Fruit fly (Drosophila melanogaster) whole organism, embryonic: ENCODE measurements around the gene CG12379.
A peak's percentile ranks its signal among the peaks of the same experiment; 100 is the strongest.

ENCODE experiments used
- Abd-B ChIP-seq: fragments of 200-800 bp; sonication (Bioruptor generic); optimal IDR thresholded peaks from 2 replicates; lab custom pipeline; 2018; ENCODE audit warnings: missing biosample characterization, mild to moderate bottlenecking, missing genetic modification characterization, moderate library complexity
- Bgb ChIP-seq: fragments of 200-800 bp; sonication (Bioruptor generic); IDR thresholded peaks from 2 replicates; pipeline ENCODE4 v1.3.6; 2022; ENCODE audit warnings: missing biosample characterization, missing genetic modification characterization; ENCODE audit not compliant: partially characterized antibody
- CG10654 ChIP-seq: fragments of 200-800 bp; sonication (Bioruptor generic); optimal IDR thresholded peaks from 2 replicates; lab custom pipeline; 2016; ENCODE audit warnings: missing biosample characterization, missing genetic modification characterization
- CG11560 ChIP-seq: fragments of 200-800 bp; sonication (Bioruptor generic); IDR thresholded peaks from 3 replicates; pipeline ENCODE4 v1.3.6; 2022; ENCODE audit warnings: missing biosample characterization, missing genetic modification characterization
- CG12219 ChIP-seq: fragments of 200-800 bp; sonication (Bioruptor generic); optimal IDR thresholded peaks from 3 replicates; lab custom pipeline; 2018; ENCODE audit warnings: missing biosample characterization, mild to moderate bottlenecking, missing genetic modification characterization
- CG14050 ChIP-seq: fragments of 200-800 bp; sonication (Bioruptor generic); IDR thresholded peaks from 3 replicates; pipeline ENCODE4 v1.3.6; 2022; ENCODE audit warnings: missing biosample characterization, missing genetic modification characterization
- CG1602 ChIP-seq: fragments of 200-800 bp; sonication (Bioruptor generic); optimal IDR thresholded peaks from 3 replicates; lab custom pipeline; 2016; ENCODE audit warnings: missing biosample characterization, missing genetic modification characterization
- CG17912 ChIP-seq: fragments of 200-800 bp; sonication (Bioruptor generic); optimal IDR thresholded peaks from 2 replicates; lab custom pipeline; 2018; ENCODE audit warnings: missing biosample characterization, mild to moderate bottlenecking, missing genetic modification characterization
- CG2116 ChIP-seq: fragments of 200-800 bp; sonication (Bioruptor generic); optimal IDR thresholded peaks from 3 replicates; lab custom pipeline; 2018; ENCODE audit warnings: missing biosample characterization, mild to moderate bottlenecking, missing genetic modification characterization
- CG2199 ChIP-seq: fragments of 200-800 bp; sonication (Bioruptor generic); IDR thresholded peaks from 3 replicates; pipeline ENCODE4 v1.3.6; 2022; ENCODE audit warnings: missing biosample characterization, missing genetic modification characterization
- CG2202 ChIP-seq: fragments of 200-800 bp; sonication (Bioruptor generic); optimal IDR thresholded peaks from 2 replicates; lab custom pipeline; 2018; ENCODE audit warnings: missing biosample characterization, mild to moderate bottlenecking, missing genetic modification characterization
- CG42726 ChIP-seq: fragments of 200-800 bp; sonication (Bioruptor generic); IDR thresholded peaks from 2 replicates; pipeline ENCODE4 v1.3.6; 2022; ENCODE audit warnings: missing biosample characterization, missing genetic modification characterization; ENCODE audit not compliant: partially characterized antibody
- CG4707 ChIP-seq: fragments of 200-800 bp; sonication (Bioruptor generic); optimal IDR thresholded peaks from 2 replicates; lab custom pipeline; 2018; ENCODE audit warnings: missing biosample characterization, mild to moderate bottlenecking, missing genetic modification characterization, moderate library complexity
- CG6254 ChIP-seq: fragments of 200-800 bp; sonication (Bioruptor generic); optimal IDR thresholded peaks from 3 replicates; lab custom pipeline; 2017; ENCODE audit warnings: mild to moderate bottlenecking, missing biosample characterization, missing genetic modification reagents, missing genetic modification characterization
- CG6791 ChIP-seq: fragments of 200-800 bp; sonication (Bioruptor generic); IDR thresholded peaks from 3 replicates; pipeline ENCODE4 v1.3.6; 2022; ENCODE audit warnings: missing biosample characterization, missing genetic modification characterization; ENCODE audit not compliant: partially characterized antibody
- CG7786 ChIP-seq: fragments of 200-800 bp; sonication (Bioruptor generic); optimal IDR thresholded peaks from 2 replicates; lab custom pipeline; 2016; ENCODE audit warnings: missing biosample characterization, missing genetic modification characterization
- CG9609 ChIP-seq: fragments of 200-800 bp; sonication (Bioruptor generic); optimal IDR thresholded peaks from 3 replicates; lab custom pipeline; 2016; ENCODE audit warnings: missing biosample characterization, missing genetic modification characterization
- Dp ChIP-seq: fragments of 200-800 bp; sonication (Bioruptor generic); optimal IDR thresholded peaks from 2 replicates; lab custom pipeline; 2018; ENCODE audit warnings: missing biosample characterization, mild to moderate bottlenecking, missing genetic modification characterization, moderate library complexity
- Eip74EF ChIP-seq, 2 experiments: fragments of 200-800 bp in 1 of 2; fragments of >200 bp in 1 of 2; sonication (Bioruptor generic) in 1 of 2; optimal IDR thresholded peaks; 2 replicates each; lab custom pipeline; 2017 to 2019; ENCODE audit warnings: missing biosample characterization in 2 of 2, missing genetic modification characterization in 2 of 2, mild to moderate bottlenecking in 1 of 2, moderate library complexity in 1 of 2
- H2.0 ChIP-seq: fragments of 200-800 bp; sonication (Bioruptor generic); IDR thresholded peaks from 2 replicates; pipeline ENCODE4 v1.3.6; 2022; ENCODE audit warnings: missing biosample characterization, missing genetic modification characterization
- Nf-YB ChIP-seq: fragments of 200-800 bp; sonication (Bioruptor generic); optimal IDR thresholded peaks from 3 replicates; lab custom pipeline; 2019; ENCODE audit warnings: missing biosample characterization, mild to moderate bottlenecking, missing genetic modification characterization, moderate library complexity
- NfI ChIP-seq: fragments of 200-800 bp; sonication (Bioruptor generic); optimal IDR thresholded peaks from 3 replicates; lab custom pipeline; 2018; ENCODE audit warnings: missing biosample characterization, mild to moderate bottlenecking, missing genetic modification characterization, moderate library complexity
- Scr ChIP-seq: fragments of 200-800 bp; sonication (Bioruptor generic); IDR thresholded peaks from 2 replicates; pipeline ENCODE4 v1.3.6; 2022; ENCODE audit warnings: missing biosample characterization, missing genetic modification characterization; ENCODE audit not compliant: partially characterized antibody
- Sox100B ChIP-seq: fragments of 200-800 bp; sonication (Bioruptor generic); optimal IDR thresholded peaks from 3 replicates; lab custom pipeline; 2018; ENCODE audit warnings: missing biosample characterization, mild to moderate bottlenecking, missing genetic modification characterization
- TFAM ChIP-seq: fragments of 200-800 bp; sonication (Bioruptor generic); optimal IDR thresholded peaks from 2 replicates; lab custom pipeline; 2017; ENCODE audit warnings: missing biosample characterization, missing genetic modification characterization, inconsistent platforms
- Xrp1 ChIP-seq: fragments of 200-800 bp; sonication (Bioruptor generic); IDR thresholded peaks from 2 replicates; pipeline ENCODE4 v1.3.6; 2022; ENCODE audit warnings: missing biosample characterization, missing genetic modification characterization
- ase ChIP-seq: fragments of 200-800 bp; sonication (Bioruptor generic); IDR thresholded peaks from 3 replicates; pipeline ENCODE4 v1.3.6; 2022; ENCODE audit warnings: missing biosample characterization, missing genetic modification characterization
- caup ChIP-seq: fragments of 200-800 bp; sonication (Bioruptor generic); optimal IDR thresholded peaks from 3 replicates; lab custom pipeline; 2017; ENCODE audit warnings: missing biosample characterization, mild to moderate bottlenecking, missing genetic modification characterization, moderate library complexity; ENCODE audit not compliant: severe bottlenecking
- chinmo ChIP-seq: fragments of 200-800 bp; sonication (Bioruptor generic); IDR thresholded peaks from 4 replicates; pipeline ENCODE4 v1.3.6; 2022; ENCODE audit warnings: missing biosample characterization, missing genetic modification characterization; ENCODE audit not compliant: partially characterized antibody
- crc ChIP-seq: fragments of 200-800 bp; sonication (Bioruptor generic); optimal IDR thresholded peaks from 2 replicates; lab custom pipeline; 2016; ENCODE audit warnings: missing biosample characterization, missing genetic modification characterization
- crp ChIP-seq, 2 experiments: fragments of 200-800 bp; sonication (Bioruptor generic); optimal IDR thresholded peaks; 2 replicates in 1 of 2; 3 replicates in 1 of 2; lab custom pipeline; 2017; ENCODE audit warnings: missing biosample characterization in 2 of 2, missing genetic modification characterization in 2 of 2, mild to moderate bottlenecking in 1 of 2, moderate library complexity in 1 of 2
- en ChIP-seq: fragments of 200-800 bp; sonication (Bioruptor generic); optimal IDR thresholded peaks from 2 replicates; lab custom pipeline; 2016; ENCODE audit warnings: missing biosample characterization, missing genetic modification characterization
- fd102C ChIP-seq: fragments of 200-800 bp; sonication (Bioruptor generic); optimal IDR thresholded peaks from 2 replicates; lab custom pipeline; 2018; ENCODE audit warnings: missing biosample characterization, mild to moderate bottlenecking, missing genetic modification characterization, moderate library complexity
- fd96Cb ChIP-seq: fragments of 200-800 bp; sonication (Bioruptor generic); optimal IDR thresholded peaks from 2 replicates; lab custom pipeline; 2018; ENCODE audit warnings: missing biosample characterization, mild to moderate bottlenecking, missing genetic modification characterization, moderate library complexity
- fru ChIP-seq: fragments of >200 bp; optimal IDR thresholded peaks from 2 replicates; lab custom pipeline; 2017
- hbn ChIP-seq: fragments of 200-800 bp; sonication (Bioruptor generic); IDR thresholded peaks from 2 replicates; pipeline ENCODE4 v1.3.6; 2022; ENCODE audit warnings: missing biosample characterization, missing genetic modification characterization; ENCODE audit not compliant: partially characterized antibody
- her ChIP-seq: fragments of 200-800 bp; sonication (Bioruptor generic); optimal IDR thresholded peaks from 2 replicates; lab custom pipeline; 2016; ENCODE audit warnings: missing biosample characterization, missing genetic modification characterization
- insv ChIP-seq, 2 experiments: fragments of 200-800 bp; sonication (Bioruptor generic); optimal IDR thresholded peaks; 3 replicates each; lab custom pipeline; 2016 to 2018; ENCODE audit warnings: missing biosample characterization in 2 of 2, missing genetic modification characterization in 2 of 2
- jigr1 ChIP-seq: fragments of 200-800 bp; sonication (Bioruptor generic); IDR thresholded peaks from 3 replicates; pipeline ENCODE4 v1.3.6; 2022; ENCODE audit warnings: missing biosample characterization, missing genetic modification characterization
- lilli ChIP-seq: fragments of 200-800 bp; sonication (Bioruptor generic); optimal IDR thresholded peaks from 3 replicates; lab custom pipeline; 2016; ENCODE audit warnings: missing biosample characterization, missing genetic modification characterization
- ranshi ChIP-seq: fragments of 200-800 bp; sonication (Bioruptor generic); IDR thresholded peaks from 2 replicates; pipeline ENCODE4 v1.3.6; 2022; ENCODE audit warnings: missing biosample characterization, missing genetic modification characterization
- seq ChIP-seq: fragments of 200-800 bp; sonication (Bioruptor generic); IDR thresholded peaks from 2 replicates; pipeline ENCODE4 v1.3.6; 2022; ENCODE audit warnings: missing biosample characterization, missing genetic modification characterization
- slbo ChIP-seq: fragments of 200-800 bp; sonication (Bioruptor generic); IDR thresholded peaks from 2 replicates; pipeline ENCODE4 v1.3.6; 2022; ENCODE audit warnings: missing biosample characterization, missing genetic modification characterization
- sr ChIP-seq: fragments of 200-800 bp; sonication (Bioruptor generic); IDR thresholded peaks from 3 replicates; pipeline ENCODE4 v1.3.6; 2022; ENCODE audit warnings: missing biosample characterization, missing genetic modification characterization
- ssp ChIP-seq: fragments of 200-800 bp; sonication (Bioruptor generic); IDR thresholded peaks from 2 replicates; pipeline ENCODE4 v1.3.6; 2022; ENCODE audit warnings: missing biosample characterization, missing genetic modification characterization
- trh ChIP-seq: fragments of 200-800 bp; sonication (Bioruptor generic); optimal IDR thresholded peaks from 2 replicates; lab custom pipeline; 2016; ENCODE audit warnings: missing biosample characterization, missing genetic modification characterization
- tx ChIP-seq: fragments of 200-800 bp; sonication (Bioruptor generic); optimal IDR thresholded peaks from 2 replicates; lab custom pipeline; 2016; ENCODE audit warnings: missing biosample characterization, missing genetic modification characterization
- zfh1 ChIP-seq: fragments of 200-800 bp; sonication (Bioruptor generic); IDR thresholded peaks from 3 replicates; pipeline ENCODE4 v1.3.6; 2022; ENCODE audit warnings: missing biosample characterization, missing genetic modification characterization
- zfh2 ChIP-seq: fragments of 200-800 bp; sonication (Bioruptor generic); optimal IDR thresholded peaks from 2 replicates; lab custom pipeline; 2016; ENCODE audit warnings: missing biosample characterization, missing genetic modification characterization

CG12379 gene

DNA sequence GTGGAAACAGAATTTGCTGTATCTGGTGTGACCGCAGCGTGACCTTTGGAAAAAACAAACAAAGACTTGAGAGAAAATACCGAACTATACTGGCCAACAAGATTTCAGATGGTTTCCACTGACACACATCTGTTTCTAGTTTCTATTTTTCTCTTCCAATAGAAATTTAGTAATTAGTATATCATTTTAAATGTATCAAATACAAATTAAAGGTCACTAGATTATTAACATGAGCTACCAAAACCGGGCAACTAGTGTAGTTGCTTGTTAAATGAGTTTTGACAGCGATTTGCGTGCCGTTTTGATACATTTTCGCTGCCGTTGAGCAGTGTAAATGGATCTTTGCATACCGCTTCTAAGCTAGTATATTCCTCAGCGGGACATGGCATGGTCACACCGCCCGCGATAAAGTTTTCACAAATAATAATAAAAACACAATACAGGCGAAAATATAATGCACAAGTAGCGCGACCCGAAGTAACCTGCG, 30.0 kb downstream of the CG12379 start, which contains the start of the genes Pis and Hap40 (continued):
- TF ChIP-seq slbo (GFP tag; lab: Robert Waterston, UW): peak; percentile 82
- peak; percentile 20 for TF ChIP-seq CG9609 (GFP tag; lab: Kevin White, UChicago)
- TF ChIP-seq Nf-YB (GFP tag; lab: Kevin White, UChicago): peak; percentile 29
- no peak for TF ChIP-seq Sox100B (GFP tag; lab: Kevin White, UChicago)
- TF ChIP-seq Eip74EF (GFP tag; optimal IDR thresholded peaks at IDR 0.05; lab: Kevin White, UChicago): peak in 1 of 2 experiments; percentile 27
- no peak for TF ChIP-seq CG2202 (tag; lab: Kevin White, UChicago)
- peak; percentile 56 for TF ChIP-seq CG7786 (GFP tag; lab: Kevin White, UChicago)
- TF ChIP-seq CG14050: no peak; the same call in 2 of the 3 replicates
- TF ChIP-seq fd102C (GFP tag; lab: Kevin White, UChicago): no peak
- TF ChIP-seq fd96Cb (tag; lab: Kevin White, UChicago): peak; percentile 70
- TF ChIP-seq chinmo (GFP tag; lab: Robert Waterston, UW): no peak
- peak; percentile 89 for TF ChIP-seq Abd-B (GFP tag; lab: Kevin White, UChicago)
- 0 out of 2 replicates have a peak, but pooled peaks have one; percentile 65 for TF ChIP-seq ranshi (GFP tag; lab: Robert Waterston, UW)
- no peak for TF ChIP-seq crc (GFP tag; lab: Kevin White, UChicago)
- no peak for TF ChIP-seq TFAM (GFP tag; lab: Kevin White, UChicago)
- TF ChIP-seq ase (GFP tag; lab: Robert Waterston, UW): peak; percentile 56; the same call in 1 of the 3 replicates
- peak; percentile 26; the same call in 1 of the 2 replicates for TF ChIP-seq H2.0 (GFP tag; lab: Robert Waterston, UW)
- TF ChIP-seq seq: peak; percentile 51; the same call in 1 of the 2 replicates
- no peak for TF ChIP-seq Scr (GFP tag; lab: Robert Waterston, UW)
- no peak for TF ChIP-seq CG4707
- no peak for TF ChIP-seq Dp (GFP tag; lab: Kevin White, UChicago)
- peak in 1 of 2 experiments; percentile 48 for TF ChIP-seq crp (GFP tag; optimal IDR thresholded peaks at IDR 0.05; lab: Kevin White, UChicago)
- peak; percentile 67; the same call in 2 of the 3 replicates for TF ChIP-seq zfh1 (GFP tag; lab: Robert Waterston, UW)
- no peak for TF ChIP-seq Bgb (GFP tag; lab: Robert Waterston, UW)
- no peak for TF ChIP-seq CG17912 (GFP tag; lab: Kevin White, UChicago)
- peak; percentile 65; the same call in 2 of the 3 replicates for TF ChIP-seq CG11560 (tag; lab: Robert Waterston, UW)
- peak in 1 of 2 experiments; percentile 49 for TF ChIP-seq insv (GFP tag; optimal IDR thresholded peaks at IDR 0.05; lab: Kevin White, UChicago)
- TF ChIP-seq CG2199: 0 out of 3 replicates have a peak, but pooled peaks have one; percentile 29
- TF ChIP-seq hbn (GFP tag; lab: Robert Waterston, UW): no peak
- TF ChIP-seq sr (GFP tag; lab: Robert Waterston, UW): no peak
- peak; percentile 60 for TF ChIP-seq zfh2 (GFP tag; lab: Kevin White, UChicago)
- peak; percentile 41 for TF ChIP-seq CG10654 (GFP tag; lab: Kevin White, UChicago)
- peak; percentile 22 for TF ChIP-seq caup (GFP tag; lab: Kevin White, UChicago)
- TF ChIP-seq NfI (GFP tag; lab: Kevin White, UChicago): peak; percentile 72
- no peak for TF ChIP-seq CG6254 (GFP tag; lab: Kevin White, UChicago)
- TF ChIP-seq Xrp1 (GFP tag; lab: Robert Waterston, UW): peak; percentile 62
- no peak for TF ChIP-seq her
- no peak; the same call in 2 of the 3 replicates for TF ChIP-seq jigr1
- peak; percentile 43 for TF ChIP-seq CG12219 (GFP tag; lab: Kevin White, UChicago)
- TF ChIP-seq CG2116 (GFP tag; lab: Kevin White, UChicago): peak; percentile 49
- no peak for TF ChIP-seq CG42726 (GFP tag; lab: Robert Waterston, UW)
- no peak for TF ChIP-seq trh (GFP tag; lab: Kevin White, UChicago)
- TF ChIP-seq tx (GFP tag; lab: Kevin White, UChicago): peak; percentile 43
- TF ChIP-seq CG1602: peak; percentile 72
- peak; percentile 77 for TF ChIP-seq lilli (GFP tag; lab: Kevin White, UChicago)
- TF ChIP-seq ssp (GFP tag; lab: Robert Waterston, UW): peak; percentile 94
- TF ChIP-seq CG6791 (GFP tag; lab: Robert Waterston, UW): no peak
- no peak for TF ChIP-seq en (GFP tag; lab: Kevin White, UChicago)
- TF ChIP-seq fru (lab: Kevin White, UChicago): no peak
